Fruit fly (Drosophila melanogaster): ENCODE results near the gene CG31296.

DNA sequence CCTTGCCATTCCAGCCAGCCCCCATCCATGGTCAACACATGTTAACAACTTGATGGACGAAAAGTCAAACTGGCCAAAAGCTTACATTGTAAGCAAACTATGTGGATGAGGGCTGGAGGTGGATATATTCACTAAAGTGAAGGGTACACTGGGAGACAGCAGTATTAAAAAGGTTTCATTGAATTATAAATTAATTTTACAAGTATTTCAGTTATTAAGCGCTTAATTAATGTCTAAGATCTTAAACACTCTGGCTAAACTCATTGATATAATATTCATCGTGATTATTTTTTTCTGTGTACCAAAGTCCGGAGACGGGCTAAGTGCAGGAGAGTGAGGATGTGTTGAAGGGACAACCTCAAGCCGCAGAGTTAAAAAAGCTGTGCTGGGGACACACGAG lies 37.3 kb upstream of the CG31296 start:
- TF ChIP-seq CG12768 (GFP tag; optimal IDR thresholded peaks at IDR 0.05) (no peak), kay (GFP tag; ENCODE audit: borderline replicate concordance) (no peak), bab1 (GFP tag; optimal IDR thresholded peaks at IDR 0.05) (no peak), CG7101 (tag; optimal IDR thresholded peaks at IDR 0.05) (no peak), Hr96 (GFP tag; optimal IDR thresholded peaks at IDR 0.05) (no peak), Crg-1 (GFP tag; optimal IDR thresholded peaks at IDR 0.05) (no peak), pad (GFP tag; optimal IDR thresholded peaks at IDR 0.05) (no peak), CG1620 (GFP tag; optimal IDR thresholded peaks at IDR 0.05) (no peak), CG14711 (tag; optimal IDR thresholded peaks at IDR 0.05) (no peak), CG5204 (GFP tag; optimal IDR thresholded peaks at IDR 0.05) (no peak), Clk (GFP tag; optimal IDR thresholded peaks at IDR 0.05) (no peak)

All from whole organism, adult.